Fruit fly (Drosophila melanogaster): ENCODE data around the gene CG9743.

DNA sequence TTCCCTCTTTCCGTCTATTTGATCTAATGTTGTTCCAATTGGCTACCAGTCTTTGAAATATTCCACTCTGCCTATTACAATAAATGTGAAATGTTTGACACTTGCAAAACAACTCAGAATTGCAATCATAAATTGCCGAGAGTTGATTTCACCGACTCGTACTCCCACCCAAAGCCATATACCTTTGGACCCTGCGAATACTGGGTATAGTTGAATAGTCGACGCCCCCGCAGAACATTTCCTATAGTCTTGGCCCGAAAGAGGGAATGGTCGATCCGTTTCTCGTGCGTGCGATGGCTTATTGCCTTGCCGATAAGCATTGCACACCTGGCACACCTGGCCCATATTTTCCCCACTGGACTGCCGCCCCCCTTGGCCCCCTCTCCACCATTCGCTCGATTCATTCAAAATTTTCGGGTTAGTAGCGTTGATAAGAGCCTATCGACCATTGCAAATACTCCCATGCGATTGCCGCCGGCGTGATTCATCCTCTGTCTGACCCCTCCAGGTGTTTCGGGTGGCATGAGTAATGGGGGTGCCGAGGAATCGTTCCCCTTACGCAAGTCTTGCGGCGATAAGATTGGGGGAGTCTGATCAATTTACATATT is 2.6 kb downstream of the CG9743 start:
- no peak for TF ChIP-seq CG8478 (optimal IDR thresholded peaks at IDR 0.05)
- no peak for TF ChIP-seq CTCF (optimal IDR thresholded peaks at IDR 0.05)

Measured in S2 (cell line).